Worm (Caenorhabditis elegans) whole organism, young adult: ENCODE data around the gene swp-1.

Experiments
- B0261.1 ChIP-seq: sonication (generic microtip); optimal IDR thresholded peaks from 2 replicates; lab custom pipeline; 2016; ENCODE audit warnings: mild to moderate bottlenecking, missing genetic modification characterization, moderate library complexity, missing compliant biosample characterization
- B0336.3 ChIP-seq: fragments of 200-800 bp; sonication (Bioruptor generic); IDR thresholded peaks from 2 replicates; pipeline ENCODE4 v1.3.6; 2022; ENCODE audit warnings: missing genetic modification characterization, missing compliant biosample characterization
- F23B12.7 ChIP-seq: sonication (generic microtip); optimal IDR thresholded peaks from 2 replicates; lab custom pipeline; 2017; ENCODE audit warnings: missing genetic modification characterization, mild to moderate bottlenecking, missing compliant biosample characterization, antibody characterized with exemption, moderate library complexity; ENCODE audit not compliant: insufficient read depth
- ama-1 ChIP-seq, 3 experiments: fragments of 150-350 bp in 1 of 3; sonication (generic microtip) in 2 of 3; optimal IDR thresholded peaks; 2 replicates each; lab custom pipeline; 2014 to 2018; ENCODE audit warnings: missing biosample characterization in 2 of 3, missing genetic modification characterization in 2 of 3, missing genetic modification reagents in 2 of 3
- hsf-1 ChIP-seq: fragments of 200-800 bp; sonication (Bioruptor generic); IDR thresholded peaks from 2 replicates; pipeline ENCODE4 v1.3.6; 2022; ENCODE audit warnings: missing genetic modification reagents, missing genetic modification characterization, missing compliant biosample characterization
- nhr-120 ChIP-seq: fragments of 200-800 bp; sonication (Bioruptor generic); IDR thresholded peaks from 2 replicates; pipeline ENCODE4 v1.3.6; 2022; ENCODE audit warnings: missing genetic modification characterization, missing compliant biosample characterization
- tbp1 ChIP-seq: fragments of 200-800 bp; sonication (Bioruptor generic); optimal IDR thresholded peaks from 2 replicates; lab custom pipeline; 2018; ENCODE audit warnings: mild to moderate bottlenecking, missing genetic modification characterization, missing compliant biosample characterization
- unc-62 ChIP-seq: fragments of 150-350 bp; optimal IDR thresholded peaks from 2 replicates; lab custom pipeline; 2014; ENCODE audit warnings: missing biosample characterization, missing genetic modification reagents, missing genetic modification characterization
- ztf-26 ChIP-seq: sonication (generic microtip); optimal IDR thresholded peaks from 2 replicates; lab custom pipeline; 2017; ENCODE audit warnings: missing genetic modification characterization, missing compliant biosample characterization

- no peak for TF ChIP-seq ama-1 (optimal IDR thresholded peaks at IDR 0.05; lab: Kevin White, UChicago)
- no peak for TF ChIP-seq ama-1 (GFP tag; optimal IDR thresholded peaks at IDR 0.05; lab: Kevin White, UChicago)
- no peak for TF ChIP-seq ztf-26 (tag; lab: Kevin White, UChicago)
- TF ChIP-seq nhr-120 (GFP tag; lab: Robert Waterston, UW) = no peak
- TF ChIP-seq unc-62 (GFP tag; lab: Kevin White, UChicago) = no peak
- no peak for TF ChIP-seq B0336.3
- no peak for TF ChIP-seq hsf-1 (GFP tag; lab: Robert Waterston, UW)
- TF ChIP-seq tbp1 = no peak
- no peak for TF ChIP-seq F23B12.7 (tag; lab: Kevin White, UChicago)
- no peak for TF ChIP-seq B0261.1
Measured at ce11 chrIII:5722550-5722949, 17.2 kb upstream of the swp-1 start, which contains the start of gene wrm-1.
